Worm (Caenorhabditis elegans) whole organism, young adult: ENCODE results near the gene C28G1.6.

Experiments used
- F49E8.2 ChIP-seq: sonication (generic microtip); optimal IDR thresholded peaks from 3 replicates; lab custom pipeline; 2017; ENCODE audit warnings: missing genetic modification characterization, mild to moderate bottlenecking, missing compliant biosample characterization, antibody characterized with exemption, moderate library complexity; ENCODE audit not compliant: insufficient read depth
- ama-1 ChIP-seq, 3 experiments: fragments of 150-350 bp in 1 of 3; sonication (generic microtip) in 2 of 3; optimal IDR thresholded peaks; 2 replicates each; lab custom pipeline; 2014 to 2018; ENCODE audit warnings: missing biosample characterization in 2 of 3, missing genetic modification characterization in 2 of 3, missing genetic modification reagents in 2 of 3
- aptf-3 ChIP-seq: fragments of 200-800 bp; sonication (Bioruptor generic); IDR thresholded peaks from 2 replicates; pipeline ENCODE4 v1.3.6; 2022; ENCODE audit warnings: missing genetic modification characterization, missing compliant biosample characterization
- egl-18 ChIP-seq: fragments of 200-800 bp; sonication (Bioruptor generic); IDR thresholded peaks from 2 replicates; pipeline ENCODE4 v1.3.6; 2022; ENCODE audit warnings: missing genetic modification reagents, missing genetic modification characterization, missing compliant biosample characterization
- ets-4 ChIP-seq: fragments of 200-800 bp; sonication (Bioruptor generic); optimal IDR thresholded peaks from 2 replicates; lab custom pipeline; 2018; ENCODE audit warnings: mild to moderate bottlenecking, missing genetic modification characterization, missing compliant biosample characterization
- fkh-3 ChIP-seq: sonication (generic microtip); optimal IDR thresholded peaks from 2 replicates; lab custom pipeline; 2016; ENCODE audit warnings: mild to moderate bottlenecking, missing genetic modification characterization, missing compliant biosample characterization
- nfya-1 ChIP-seq: sonication (generic microtip); optimal IDR thresholded peaks from 2 replicates; lab custom pipeline; 2017; ENCODE audit warnings: antibody characterized with exemption, missing compliant biosample characterization, missing genetic modification characterization, borderline replicate concordance; ENCODE audit not compliant: insufficient read depth
- rcor-1 ChIP-seq: fragments of 200-800 bp; sonication (Bioruptor generic); IDR thresholded peaks from 2 replicates; pipeline ENCODE4 v1.3.6; 2022; ENCODE audit warnings: missing genetic modification reagents, missing genetic modification characterization, missing compliant biosample characterization
- unc-62 ChIP-seq: fragments of 150-350 bp; optimal IDR thresholded peaks from 2 replicates; lab custom pipeline; 2014; ENCODE audit warnings: missing biosample characterization, missing genetic modification reagents, missing genetic modification characterization
- ztf-25 ChIP-seq: fragments of 200-800 bp; sonication (Bioruptor generic); IDR thresholded peaks from 2 replicates; pipeline ENCODE4 v1.3.6; 2022; ENCODE audit warnings: missing genetic modification reagents, missing genetic modification characterization, missing compliant biosample characterization

DNA sequence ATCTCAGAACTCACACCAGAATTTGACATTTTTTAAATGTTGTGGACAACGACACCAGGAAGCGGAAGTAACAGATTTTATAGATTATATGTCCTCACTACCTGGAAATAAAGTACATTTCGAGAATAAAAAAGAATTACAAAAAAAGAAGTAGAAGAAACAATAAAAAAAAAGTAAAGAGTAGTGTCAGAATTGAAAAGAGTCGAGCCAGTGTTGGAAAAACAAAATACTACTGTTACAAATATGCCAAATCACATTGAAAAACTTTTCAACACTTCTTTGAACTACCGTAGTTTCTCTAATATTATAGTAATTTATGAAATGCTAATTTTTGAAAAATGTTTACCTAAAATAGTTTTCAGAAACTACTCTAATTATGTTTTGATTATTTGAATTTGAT is 43.7 kb upstream of the C28G1.6 start, which contains the start of gene C06E2.1:
- TF ChIP-seq aptf-3 (GFP tag; lab: Robert Waterston, UW) (no peak), rcor-1 (GFP tag; lab: Robert Waterston, UW) (no peak), unc-62 (no peak), ztf-25 (GFP tag; lab: Robert Waterston, UW) (no peak), ama-1 (optimal IDR thresholded peaks at IDR 0.05; lab: Kevin White, UChicago) (no peak), ama-1 (GFP tag; optimal IDR thresholded peaks at IDR 0.05; lab: Kevin White, UChicago) (no peak), egl-18 (GFP tag; lab: Robert Waterston, UW) (no peak), fkh-3 (tag; lab: Kevin White, UChicago) (no peak), ets-4 (GFP tag; lab: Kevin White, UChicago) (no peak), nfya-1 (tag; lab: Kevin White, UChicago) (no peak), F49E8.2 (tag; lab: Kevin White, UChicago) (no peak)
